Worm (Caenorhabditis elegans): ENCODE data around the gene fbxa-31.
"Not testable (repeated sequence)": the region's sequence is repeated elsewhere in the genome, so short reads cannot be mapped to it uniquely, and the experiment has no call there.

DNA sequence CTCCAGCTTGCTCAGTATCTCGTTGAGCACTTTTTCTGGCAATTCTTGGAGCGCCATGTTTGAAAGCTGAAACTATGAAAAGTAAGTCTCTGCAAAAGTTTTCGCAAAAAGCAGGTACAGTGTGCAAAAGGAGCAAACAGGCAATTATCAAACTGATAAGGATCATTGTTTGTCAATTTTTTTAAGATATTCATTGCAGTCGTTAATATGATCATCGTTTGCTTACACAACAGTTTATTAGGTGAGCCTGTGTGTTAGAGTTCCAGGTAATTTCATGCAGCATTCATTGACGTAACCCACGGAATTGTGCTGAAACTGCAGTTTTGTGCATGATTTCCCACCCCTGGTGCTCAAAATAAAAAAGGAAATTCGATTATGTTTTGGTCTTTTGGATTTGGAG is 4.4 kb downstream of the fbxa-31 start, which contains the start of gene fbxa-151:
- TF ChIP-seq F55B11.4 (tag; optimal IDR thresholded peaks at IDR 0.05; ENCODE audit: borderline replicate concordance, insufficient read depth); mes-4 (tag; optimal IDR thresholded peaks at IDR 0.05); pha-4 (tag; optimal IDR thresholded peaks at IDR 0.05); ztf-26 (tag; optimal IDR thresholded peaks at IDR 0.05); F49E8.2 (tag; optimal IDR thresholded peaks at IDR 0.05; ENCODE audit: insufficient read depth); tbx-9 (tag; optimal IDR thresholded peaks at IDR 0.05; ENCODE audit: borderline replicate concordance); bed-2 (GFP tag; IDR thresholded peaks at IDR 0.05); T07F8.4 (tag; optimal IDR thresholded peaks at IDR 0.05); ztf-3 (GFP tag; optimal IDR thresholded peaks at IDR 0.05); mel-28 (tag; optimal IDR thresholded peaks at IDR 0.05; ENCODE audit: borderline replicate concordance); Y95B8A.8 (GFP tag; IDR thresholded peaks at IDR 0.05); unc-130 (GFP tag; optimal IDR thresholded peaks at IDR 0.05); tlf-1 (GFP tag; optimal IDR thresholded peaks at IDR 0.05); ets-4 (GFP tag; optimal IDR thresholded peaks at IDR 0.05): not testable (repeated sequence)

All from whole organism, young adult.